Fruit fly (Drosophila melanogaster): ENCODE results near the gene CG18528.

DNA sequence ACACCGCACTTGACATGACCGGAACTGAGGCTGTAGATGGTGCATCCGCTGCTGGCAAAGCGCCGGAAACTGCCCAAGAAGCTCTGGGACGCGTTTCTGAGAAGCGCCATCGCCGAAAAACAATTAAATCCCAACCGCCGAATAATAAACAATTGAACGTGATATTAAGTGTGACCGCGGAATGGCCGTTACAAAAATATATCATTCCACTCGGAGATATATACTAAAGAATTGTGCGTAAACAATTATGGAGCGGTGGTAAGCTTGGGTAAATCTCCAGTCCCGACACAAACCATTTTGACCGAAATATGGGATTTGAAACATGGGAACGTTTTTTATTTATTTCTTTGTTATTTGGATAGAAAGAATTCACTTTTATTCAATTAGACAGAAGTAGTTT, at the start of gene CG18528:
- no peak for TF ChIP-seq kay (GFP tag; ENCODE audit: borderline replicate concordance)
- no peak for TF ChIP-seq CG14711 (tag; optimal IDR thresholded peaks at IDR 0.05)
- TF ChIP-seq Clk (GFP tag; optimal IDR thresholded peaks at IDR 0.05) = no peak
- TF ChIP-seq toe (GFP tag; optimal IDR thresholded peaks at IDR 0.05) = no peak
- no peak for TF ChIP-seq Mnt (GFP tag; optimal IDR thresholded peaks at IDR 0.05)
- TF ChIP-seq tj (GFP tag; optimal IDR thresholded peaks at IDR 0.05) = no peak
- no peak for TF ChIP-seq CG12768 (GFP tag; optimal IDR thresholded peaks at IDR 0.05)
